Worm (Caenorhabditis elegans) whole organism, mixed stage, embryonic: ENCODE results near the gene plpr-1.

Source experiments
- drap-1 ChIP-seq: fragments of 200-800 bp; sonication (Bioruptor generic); optimal IDR thresholded peaks from 3 replicates; lab custom pipeline; 2018; ENCODE audit warnings: mild to moderate bottlenecking, missing genetic modification characterization, missing compliant biosample characterization
- elt-3 ChIP-seq: fragments of 150-350 bp; optimal IDR thresholded peaks from 2 replicates; lab custom pipeline; 2014; ENCODE audit warnings: missing biosample characterization, missing genetic modification characterization
- mab-5 ChIP-seq: fragments of 150-350 bp; optimal IDR thresholded peaks from 2 replicates; lab custom pipeline; 2014; ENCODE audit warnings: missing biosample characterization, missing genetic modification characterization
- mep-1 ChIP-seq: fragments of 150-350 bp; optimal IDR thresholded peaks from 2 replicates; lab custom pipeline; 2017; ENCODE audit warnings: missing biosample characterization, missing genetic modification reagents, missing genetic modification characterization, inconsistent platforms
- nhr-76 ChIP-seq: sonication (generic microtip); optimal IDR thresholded peaks from 2 replicates; lab custom pipeline; 2017; ENCODE audit warnings: missing biosample characterization, missing genetic modification characterization
- pha-4 ChIP-seq: fragments of 150-350 bp; optimal IDR thresholded peaks from 2 replicates; lab custom pipeline; 2018; ENCODE audit warnings: missing biosample characterization, missing genetic modification reagents, missing genetic modification characterization
- snpc-4 ChIP-seq: fragments of 150-350 bp; optimal IDR thresholded peaks from 2 replicates; lab custom pipeline; 2014; ENCODE audit warnings: missing biosample characterization, missing genetic modification characterization
- sptf-1 ChIP-seq: sonication (generic microtip); optimal IDR thresholded peaks from 2 replicates; lab custom pipeline; 2017; ENCODE audit warnings: mild to moderate bottlenecking, missing genetic modification characterization, moderate library complexity, missing compliant biosample characterization

DNA sequence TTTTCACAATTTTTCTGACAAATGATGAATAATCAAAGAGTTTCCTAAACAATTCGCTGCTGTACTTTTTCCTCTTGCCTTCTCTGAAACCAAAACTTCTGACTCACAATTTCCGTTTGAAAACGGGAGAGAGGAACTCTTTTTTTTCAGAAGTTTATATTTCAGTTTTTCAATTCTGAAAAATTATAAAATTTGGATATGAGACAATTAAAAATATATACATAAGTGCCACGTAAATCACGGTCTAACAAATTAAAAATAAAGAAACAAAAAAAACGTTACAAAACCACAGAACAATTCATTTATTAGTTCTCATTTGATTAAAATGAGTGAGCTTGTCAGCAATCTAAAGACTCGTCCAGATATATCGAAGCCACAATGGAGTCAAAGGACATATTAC lies 36.4 kb upstream of the plpr-1 start, which contains the start of gene sfxn-1.2:
- TF ChIP-seq mab-5 (tag; lab: Kevin White, UChicago) (no peak), nhr-76 (tag; lab: Kevin White, UChicago) (no peak), elt-3 (tag; lab: Kevin White, UChicago) (no peak), drap-1 (no peak), snpc-4 (tag; lab: Kevin White, UChicago) (no peak), sptf-1 (tag; lab: Kevin White, UChicago) (no peak), pha-4 (tag; lab: Kevin White, UChicago) (no peak), mep-1 (tag; lab: Kevin White, UChicago) (no peak)
